Worm (Caenorhabditis elegans) whole organism, young adult: ENCODE measurements around the gene bath-41.

ENCODE experiments used
- B0336.3 ChIP-seq: fragments of 200-800 bp; sonication (Bioruptor generic); IDR thresholded peaks from 2 replicates; pipeline ENCODE4 v1.3.6; 2022; ENCODE audit warnings: missing genetic modification characterization, missing compliant biosample characterization
- D2030.7 ChIP-seq: fragments of 200-800 bp; sonication (Bioruptor generic); IDR thresholded peaks from 2 replicates; pipeline ENCODE4 v1.3.6; 2022; ENCODE audit warnings: missing genetic modification reagents, missing genetic modification characterization, missing compliant biosample characterization
- F23B12.7 ChIP-seq: sonication (generic microtip); optimal IDR thresholded peaks from 2 replicates; lab custom pipeline; 2017; ENCODE audit warnings: missing genetic modification characterization, mild to moderate bottlenecking, missing compliant biosample characterization, antibody characterized with exemption, moderate library complexity; ENCODE audit not compliant: insufficient read depth
- F33H1.4 ChIP-seq: fragments of 200-800 bp; sonication (Bioruptor generic); IDR thresholded peaks from 2 replicates; pipeline ENCODE4 v1.3.6; 2022; ENCODE audit warnings: missing genetic modification reagents, missing genetic modification characterization, missing compliant biosample characterization
- F37B4.10 ChIP-seq: fragments of 200-800 bp; sonication (Bioruptor generic); IDR thresholded peaks from 2 replicates; pipeline ENCODE4 v1.3.6; 2022; ENCODE audit warnings: missing genetic modification characterization, missing compliant biosample characterization
- K12H6.12 ChIP-seq: fragments of 200-800 bp; sonication (Bioruptor generic); optimal IDR thresholded peaks from 2 replicates; lab custom pipeline; 2018; ENCODE audit warnings: mild to moderate bottlenecking, missing genetic modification characterization, missing compliant biosample characterization
- Y53G8AR.9 ChIP-seq: fragments of 200-800 bp; sonication (Bioruptor generic); conservative IDR thresholded peaks from 2 replicates; pipeline ENCODE4 v1.3.6; 2022; ENCODE audit warnings: missing genetic modification reagents, missing genetic modification characterization, missing compliant biosample characterization
- ZK185.1 ChIP-seq: sonication (generic microtip); optimal IDR thresholded peaks from 2 replicates; lab custom pipeline; 2016; ENCODE audit warnings: mild to moderate bottlenecking, missing genetic modification characterization, missing compliant biosample characterization; ENCODE audit not compliant: poor library complexity, severe bottlenecking
- aptf-3 ChIP-seq: fragments of 200-800 bp; sonication (Bioruptor generic); IDR thresholded peaks from 2 replicates; pipeline ENCODE4 v1.3.6; 2022; ENCODE audit warnings: missing genetic modification characterization, missing compliant biosample characterization
- atf-7 ChIP-seq: sonication (generic microtip); optimal IDR thresholded peaks from 2 replicates; lab custom pipeline; 2017; ENCODE audit warnings: mild to moderate bottlenecking, missing genetic modification characterization, missing compliant biosample characterization
- athp-1 ChIP-seq: sonication (generic microtip); optimal IDR thresholded peaks from 2 replicates; lab custom pipeline; 2017; ENCODE audit warnings: mild to moderate bottlenecking, missing genetic modification characterization, missing compliant biosample characterization
- attf-3 ChIP-seq: fragments of 200-800 bp; sonication (Bioruptor generic); conservative IDR thresholded peaks from 2 replicates; pipeline ENCODE4 v1.3.6; 2022; ENCODE audit warnings: missing genetic modification reagents, missing genetic modification characterization, missing compliant biosample characterization
- attf-5 ChIP-seq: fragments of 200-800 bp; sonication (Bioruptor generic); optimal IDR thresholded peaks from 2 replicates; lab custom pipeline; 2018; ENCODE audit warnings: mild to moderate bottlenecking, missing genetic modification characterization, missing compliant biosample characterization
- ceh-27 ChIP-seq: fragments of 200-800 bp; sonication (Bioruptor generic); optimal IDR thresholded peaks from 2 replicates; lab custom pipeline; 2018; ENCODE audit warnings: mild to moderate bottlenecking, missing genetic modification characterization, moderate library complexity, missing compliant biosample characterization
- ceh-58 ChIP-seq: fragments of 200-800 bp; sonication (Bioruptor generic); IDR thresholded peaks from 2 replicates; pipeline ENCODE4 v1.3.6; 2022; ENCODE audit warnings: missing genetic modification characterization, missing compliant biosample characterization
- dox-1 ChIP-seq: fragments of 200-800 bp; sonication (Bioruptor generic); IDR thresholded peaks from 2 replicates; pipeline ENCODE4 v1.3.6; 2022; ENCODE audit warnings: missing genetic modification reagents, missing genetic modification characterization, missing compliant biosample characterization
- dpff-1 ChIP-seq: sonication (generic microtip); optimal IDR thresholded peaks from 2 replicates; lab custom pipeline; 2017; ENCODE audit warnings: mild to moderate bottlenecking, missing genetic modification characterization, missing compliant biosample characterization
- efl-1 ChIP-seq: fragments of 150-350 bp; optimal IDR thresholded peaks from 2 replicates; lab custom pipeline; 2014; ENCODE audit warnings: missing biosample characterization, missing genetic modification reagents, missing genetic modification characterization
- egl-18 ChIP-seq: fragments of 200-800 bp; sonication (Bioruptor generic); IDR thresholded peaks from 2 replicates; pipeline ENCODE4 v1.3.6; 2022; ENCODE audit warnings: missing genetic modification reagents, missing genetic modification characterization, missing compliant biosample characterization
- egl-44 ChIP-seq: fragments of 200-800 bp; sonication (Bioruptor generic); IDR thresholded peaks from 2 replicates; pipeline ENCODE4 v1.3.6; 2022; ENCODE audit warnings: missing genetic modification reagents, missing genetic modification characterization, missing compliant biosample characterization
- ets-4 ChIP-seq: fragments of 200-800 bp; sonication (Bioruptor generic); optimal IDR thresholded peaks from 2 replicates; lab custom pipeline; 2018; ENCODE audit warnings: mild to moderate bottlenecking, missing genetic modification characterization, missing compliant biosample characterization
- hmg-1.2 ChIP-seq: fragments of 200-800 bp; sonication (Bioruptor generic); IDR thresholded peaks from 2 replicates; pipeline ENCODE4 v1.3.6; 2022; ENCODE audit warnings: missing genetic modification reagents, missing genetic modification characterization, missing compliant biosample characterization
- hrde-1 ChIP-seq: sonication (generic microtip); optimal IDR thresholded peaks from 2 replicates; lab custom pipeline; 2016; ENCODE audit warnings: missing genetic modification characterization, mild to moderate bottlenecking, missing compliant biosample characterization, moderate library complexity, missing genotype, missing genetic modification reagents, borderline replicate concordance
- let-607 ChIP-seq, 2 experiments: fragments of 200-800 bp in 1 of 2; sonication (Bioruptor generic) in 1 of 2; sonication (generic microtip) in 1 of 2; optimal IDR thresholded peaks; 2 replicates each; lab custom pipeline; 2016 to 2018; ENCODE audit warnings: mild to moderate bottlenecking in 2 of 2, missing compliant biosample characterization in 2 of 2, missing genetic modification characterization in 2 of 2, moderate library complexity in 2 of 2, missing genotype in 1 of 2
- lin-35 ChIP-seq, 3 experiments: fragments of 150-350 bp in 2 of 3; sonication (generic microtip) in 1 of 3; optimal IDR thresholded peaks; 2 replicates each; lab custom pipeline; 2014 to 2018; ENCODE audit warnings: missing biosample characterization in 3 of 3, missing genetic modification characterization in 3 of 3, missing genetic modification reagents in 3 of 3
- lsl-1 ChIP-seq: fragments of 200-800 bp; sonication (Bioruptor generic); optimal IDR thresholded peaks from 2 replicates; lab custom pipeline; 2018; ENCODE audit warnings: mild to moderate bottlenecking, missing genetic modification characterization, moderate library complexity, missing compliant biosample characterization
- madf-3 ChIP-seq: fragments of 200-800 bp; sonication (Bioruptor generic); IDR thresholded peaks from 2 replicates; pipeline ENCODE4 v1.3.6; 2022; ENCODE audit warnings: missing genetic modification reagents, missing genetic modification characterization, missing compliant biosample characterization
- madf-8 ChIP-seq: fragments of 200-800 bp; sonication (Bioruptor generic); conservative IDR thresholded peaks from 2 replicates; pipeline ENCODE4 v1.3.6; 2022; ENCODE audit warnings: missing genetic modification reagents, missing genetic modification characterization, missing compliant biosample characterization
- mcd-1 ChIP-seq: fragments of 200-800 bp; sonication (Bioruptor generic); IDR thresholded peaks from 2 replicates; pipeline ENCODE4 v1.3.6; 2022; ENCODE audit warnings: missing genetic modification reagents, missing genetic modification characterization, missing compliant biosample characterization
- nfya-1 ChIP-seq: sonication (generic microtip); optimal IDR thresholded peaks from 2 replicates; lab custom pipeline; 2017; ENCODE audit warnings: antibody characterized with exemption, missing compliant biosample characterization, missing genetic modification characterization, borderline replicate concordance; ENCODE audit not compliant: insufficient read depth
- nfyb-1 ChIP-seq: fragments of 200-800 bp; sonication (Bioruptor generic); IDR thresholded peaks from 2 replicates; pipeline ENCODE4 v1.3.6; 2022; ENCODE audit warnings: missing genetic modification reagents, missing genetic modification characterization, missing compliant biosample characterization
- rcor-1 ChIP-seq: fragments of 200-800 bp; sonication (Bioruptor generic); IDR thresholded peaks from 2 replicates; pipeline ENCODE4 v1.3.6; 2022; ENCODE audit warnings: missing genetic modification reagents, missing genetic modification characterization, missing compliant biosample characterization
- rec-8 ChIP-seq, 2 experiments: sonication (generic microtip); optimal IDR thresholded peaks; 2 replicates each; lab custom pipeline; 2016; ENCODE audit warnings: mild to moderate bottlenecking in 2 of 2, missing genetic modification characterization in 2 of 2, missing genetic modification reagents in 2 of 2, missing genotype in 2 of 2, missing biosample characterization in 1 of 2, missing compliant biosample characterization in 1 of 2, moderate library complexity in 1 of 2
- snpc-3.4 ChIP-seq: sonication (generic microtip); optimal IDR thresholded peaks from 2 replicates; lab custom pipeline; 2017; ENCODE audit warnings: missing genetic modification characterization, mild to moderate bottlenecking, missing compliant biosample characterization, antibody characterized with exemption, moderate library complexity, missing genotype, missing genetic modification reagents
- somi-1 ChIP-seq: fragments of 200-800 bp; sonication (Bioruptor generic); optimal IDR thresholded peaks from 2 replicates; lab custom pipeline; 2018; ENCODE audit warnings: mild to moderate bottlenecking, missing genetic modification characterization, missing compliant biosample characterization
- tbx-9 ChIP-seq: sonication (generic microtip); optimal IDR thresholded peaks from 2 replicates; lab custom pipeline; 2016; ENCODE audit warnings: borderline replicate concordance, missing genetic modification characterization, inconsistent platforms, missing compliant biosample characterization
- tlf-1 ChIP-seq: fragments of 200-800 bp; sonication (Bioruptor generic); optimal IDR thresholded peaks from 2 replicates; lab custom pipeline; 2018; ENCODE audit warnings: mild to moderate bottlenecking, missing genetic modification characterization, missing compliant biosample characterization
- unc-130 ChIP-seq: sonication (generic microtip); optimal IDR thresholded peaks from 2 replicates; lab custom pipeline; 2016; ENCODE audit warnings: missing genetic modification reagents, missing genetic modification characterization, missing compliant biosample characterization
- ztf-25 ChIP-seq: fragments of 200-800 bp; sonication (Bioruptor generic); IDR thresholded peaks from 2 replicates; pipeline ENCODE4 v1.3.6; 2022; ENCODE audit warnings: missing genetic modification reagents, missing genetic modification characterization, missing compliant biosample characterization
- ztf-26 ChIP-seq: sonication (generic microtip); optimal IDR thresholded peaks from 2 replicates; lab custom pipeline; 2017; ENCODE audit warnings: missing genetic modification characterization, missing compliant biosample characterization
- ztf-3 ChIP-seq: fragments of 200-800 bp; sonication (Bioruptor generic); optimal IDR thresholded peaks from 2 replicates; lab custom pipeline; 2018; ENCODE audit warnings: mild to moderate bottlenecking, missing genetic modification characterization, missing compliant biosample characterization

Gene bath-41

ce11 chrIII:6709983-6710382, 12.1 kb downstream of the bath-41 start, which contains the start of gene isw-1 (continued):
- TF ChIP-seq B0336.3 (GFP tag; lab: Robert Waterston, UW) = no peak
- peak; percentile 85 for TF ChIP-seq snpc-3.4 (tag; lab: Kevin White, UChicago)
- peak; percentile 91 for TF ChIP-seq madf-8 (GFP tag; lab: Robert Waterston, UW)
- TF ChIP-seq attf-3 (GFP tag; lab: Robert Waterston, UW) = peak; percentile 80
- TF ChIP-seq egl-18 (GFP tag; lab: Robert Waterston, UW) = no peak
- peak; percentile 84 for TF ChIP-seq D2030.7 (GFP tag; lab: Robert Waterston, UW)
- peak; percentile 98 for TF ChIP-seq efl-1 (GFP tag; lab: Kevin White, UChicago)
- TF ChIP-seq ZK185.1 = peak; percentile 13
- TF ChIP-seq madf-3 (GFP tag; lab: Robert Waterston, UW) = peak; percentile 87
- TF ChIP-seq lsl-1 = peak; percentile 75
- TF ChIP-seq dox-1 (GFP tag; lab: Robert Waterston, UW) = peak; percentile 82
- TF ChIP-seq F23B12.7 = peak; percentile 47
- TF ChIP-seq attf-5 (GFP tag; lab: Kevin White, UChicago) = peak; percentile 30
- no peak for TF ChIP-seq F37B4.10 (GFP tag; lab: Robert Waterston, UW)
- no peak for TF ChIP-seq nfyb-1 (GFP tag; lab: Robert Waterston, UW)
- peak; percentile 63 for TF ChIP-seq unc-130
- peak; percentile 24; the same call in 1 of the 2 replicates for TF ChIP-seq rcor-1 (GFP tag; lab: Robert Waterston, UW)
- TF ChIP-seq egl-44 (GFP tag; lab: Robert Waterston, UW) = no peak
- TF ChIP-seq tlf-1 (GFP tag; lab: Kevin White, UChicago) = peak; percentile 69
- no peak for TF ChIP-seq dpff-1 (tag; lab: Kevin White, UChicago)
- TF ChIP-seq, all 124 proteins: peak for 31

- TF ChIP-seq mcd-1 (GFP tag; lab: Robert Waterston, UW) (no peak), hrde-1 (tag; lab: Kevin White, UChicago) (no peak), F33H1.4 (GFP tag; lab: Robert Waterston, UW) (no peak), let-607 (tag; optimal IDR thresholded peaks at IDR 0.05; lab: Kevin White, UChicago) (no peak), unc-130 (no peak), ets-4 (GFP tag; lab: Kevin White, UChicago) (no peak)
Measured at ce11 chrIII:6705515-6705914, 16.5 kb downstream of the bath-41 start, which contains the start of gene F37A4.6. TSS of gene F37A4.6 (plus strand) at chrIII:6705815.

DNA sequence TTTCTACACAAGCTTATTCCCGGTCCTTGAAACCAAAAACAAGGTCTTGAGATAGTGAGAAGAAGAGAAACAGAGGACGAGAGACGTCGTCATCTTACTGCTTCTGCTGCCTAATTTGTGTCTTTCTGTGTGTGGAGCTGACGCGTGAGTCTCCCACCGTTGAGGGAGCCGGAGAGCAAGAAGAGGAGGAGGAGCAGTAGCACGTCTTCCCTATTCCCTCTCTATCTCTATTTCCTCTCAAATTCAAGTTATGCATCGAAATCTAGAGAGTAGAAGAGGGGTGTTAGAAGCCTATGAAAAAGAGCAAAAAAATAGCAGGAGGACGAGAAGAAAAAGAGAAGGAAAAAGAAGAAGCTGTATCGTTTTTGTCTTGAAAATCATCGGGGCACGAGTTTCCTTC, 26.9 kb downstream of the bath-41 start:
- TF ChIP-seq F37B4.10 (GFP tag; lab: Robert Waterston, UW) (no peak), K12H6.12 (tag; lab: Kevin White, UChicago) (peak; percentile 23), madf-3 (GFP tag; lab: Robert Waterston, UW) (peak; percentile 37; the same call in 1 of the 2 replicates), nfya-1 (tag; lab: Kevin White, UChicago) (no peak), let-607 (tag; optimal IDR thresholded peaks at IDR 0.05; lab: Kevin White, UChicago) (no peak), ets-4 (GFP tag; lab: Kevin White, UChicago) (no peak), tbx-9 (tag; lab: Kevin White, UChicago) (no peak), nfyb-1 (GFP tag; lab: Robert Waterston, UW) (no peak), athp-1 (tag; lab: Kevin White, UChicago) (no peak), aptf-3 (GFP tag; lab: Robert Waterston, UW) (no peak), ceh-27 (GFP tag; lab: Kevin White, UChicago) (peak; percentile 54), atf-7 (tag; lab: Kevin White, UChicago) (peak; percentile 6), somi-1 (GFP tag; lab: Kevin White, UChicago) (no peak), ztf-3 (GFP tag; lab: Kevin White, UChicago) (no peak), B0336.3 (GFP tag; lab: Robert Waterston, UW) (no peak), ztf-25 (no peak), ztf-26 (tag; lab: Kevin White, UChicago) (no peak), lin-35 (GFP tag; optimal IDR thresholded peaks at IDR 0.05; lab: Kevin White, UChicago) (peak in 1 of 3 experiments; percentile 45), hmg-1.2 (GFP tag; lab: Robert Waterston, UW) (peak; percentile 31; the same call in 1 of the 2 replicates), ceh-58 (GFP tag; lab: Robert Waterston, UW) (no peak), Y53G8AR.9 (GFP tag; lab: Robert Waterston, UW) (no peak), rec-8 (tag; optimal IDR thresholded peaks at IDR 0.05; lab: Kevin White, UChicago) (no peak), hrde-1 (tag; lab: Kevin White, UChicago) (no peak)
